Fruit fly (Drosophila melanogaster): Measurements from ENCODE around the gene CG6178.

DNA sequence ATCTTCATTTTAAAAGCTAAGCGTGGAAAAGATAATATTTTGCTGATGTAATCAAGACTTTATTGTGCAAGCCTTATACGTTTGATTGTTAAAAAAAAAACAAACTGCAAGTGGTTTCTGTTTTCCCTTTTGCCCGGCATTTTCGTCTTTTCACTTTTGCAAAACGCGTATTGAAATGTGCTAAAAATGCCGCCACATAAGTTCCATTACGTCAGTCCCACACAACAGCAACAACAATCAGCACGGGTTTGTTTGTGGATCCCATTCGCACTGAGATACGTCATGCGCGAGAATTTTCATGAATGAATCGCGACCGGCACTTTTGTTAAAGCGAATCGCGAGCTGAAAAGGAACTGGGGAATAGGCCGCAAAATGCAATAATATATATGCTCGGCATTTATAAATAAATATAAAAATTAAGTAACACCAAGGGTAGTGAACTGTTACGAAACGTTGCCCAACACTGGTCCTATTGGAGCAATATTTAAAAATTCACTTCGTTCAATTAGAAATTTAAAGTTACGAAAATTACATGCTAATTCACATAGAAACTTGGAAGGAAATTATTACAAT lies 46.0 kb upstream of the CG6178 start:
- TF ChIP-seq ovo (GFP tag; optimal IDR thresholded peaks at IDR 0.05) = peak; percentile 5
- peak; percentile 68 for TF ChIP-seq CG14711 (tag; optimal IDR thresholded peaks at IDR 0.05)
- TF ChIP-seq CG7101 (tag; optimal IDR thresholded peaks at IDR 0.05) = peak; percentile 78
- peak; percentile 44 for TF ChIP-seq pad (GFP tag; optimal IDR thresholded peaks at IDR 0.05)
- TF ChIP-seq Clk (GFP tag; optimal IDR thresholded peaks at IDR 0.05) = no peak
- TF ChIP-seq Mnt (GFP tag; optimal IDR thresholded peaks at IDR 0.05) = peak; percentile 88
- peak; percentile 65 for TF ChIP-seq CG1620 (GFP tag; optimal IDR thresholded peaks at IDR 0.05)
- no peak for TF ChIP-seq tj (GFP tag; optimal IDR thresholded peaks at IDR 0.05)

Measured in whole organism, adult.